Worm (Caenorhabditis elegans): Measurements from ENCODE around the gene srv-16.

ce11 chrIV:15931176-15931575 lies 2.5 kb downstream of the srv-16 start:
- TF ChIP-seq cog-1 (tag; optimal IDR thresholded peaks at IDR 0.05) (no peak), T22C8.4 (GFP tag; IDR thresholded peaks at IDR 0.05) (no peak), ztf-23 (GFP tag; IDR thresholded peaks at IDR 0.05) (peak; percentile 75), med-1 (GFP tag; optimal IDR thresholded peaks at IDR 0.05; ENCODE audit: insufficient read depth) (no peak)

Data from whole organism, midembryonic.